Worm (Caenorhabditis elegans) whole organism, young adult: ENCODE measurements around the gene Y6D1A.1.

Source experiments
- B0019.2 ChIP-seq: fragments of 200-800 bp; sonication (Bioruptor generic); conservative IDR thresholded peaks from 2 replicates; pipeline ENCODE4 v1.3.6; 2022; ENCODE audit warnings: missing genetic modification reagents, missing genetic modification characterization, missing compliant biosample characterization
- F52B5.7 ChIP-seq: sonication (generic microtip); optimal IDR thresholded peaks from 2 replicates; lab custom pipeline; 2016; ENCODE audit warnings: mild to moderate bottlenecking, missing genetic modification characterization, missing compliant biosample characterization
- F57A8.1 ChIP-seq: fragments of 200-800 bp; sonication (Bioruptor generic); optimal IDR thresholded peaks from 2 replicates; lab custom pipeline; 2018; ENCODE audit warnings: mild to moderate bottlenecking, missing genetic modification characterization, moderate library complexity, missing compliant biosample characterization
- T07F8.4 ChIP-seq: sonication (generic microtip); optimal IDR thresholded peaks from 2 replicates; lab custom pipeline; 2016; ENCODE audit warnings: mild to moderate bottlenecking, missing genetic modification characterization, moderate library complexity, missing compliant biosample characterization
- Y53G8AR.9 ChIP-seq: fragments of 200-800 bp; sonication (Bioruptor generic); conservative IDR thresholded peaks from 2 replicates; pipeline ENCODE4 v1.3.6; 2022; ENCODE audit warnings: missing genetic modification reagents, missing genetic modification characterization, missing compliant biosample characterization
- attf-3 ChIP-seq: fragments of 200-800 bp; sonication (Bioruptor generic); conservative IDR thresholded peaks from 2 replicates; pipeline ENCODE4 v1.3.6; 2022; ENCODE audit warnings: missing genetic modification reagents, missing genetic modification characterization, missing compliant biosample characterization
- attf-6 ChIP-seq: fragments of 200-800 bp; sonication (Bioruptor generic); IDR thresholded peaks from 2 replicates; pipeline ENCODE4 v1.3.6; 2022; ENCODE audit warnings: missing genetic modification reagents, missing genetic modification characterization, missing compliant biosample characterization
- ccch-3 ChIP-seq: fragments of 200-800 bp; sonication (Bioruptor generic); optimal IDR thresholded peaks from 2 replicates; lab custom pipeline; 2018; ENCODE audit warnings: mild to moderate bottlenecking, missing genetic modification characterization, missing compliant biosample characterization
- cebp-1 ChIP-seq, 2 experiments: fragments of 200-800 bp in 1 of 2; sonication (Bioruptor generic) in 1 of 2; sonication (generic microtip) in 1 of 2; IDR thresholded peaks in 1 of 2; optimal IDR thresholded peaks in 1 of 2; 2 replicates each; pipeline versions ENCODE4 v1.3.6 to Lab custom; 2017 to 2022; ENCODE audit warnings: missing compliant biosample characterization in 2 of 2, missing genetic modification characterization in 2 of 2, mild to moderate bottlenecking in 1 of 2, missing genetic modification reagents in 1 of 2, moderate library complexity in 1 of 2
- ceh-40 ChIP-seq: fragments of 200-800 bp; sonication (Bioruptor generic); IDR thresholded peaks from 2 replicates; pipeline ENCODE4 v1.3.6; 2022; ENCODE audit warnings: missing genetic modification characterization, missing compliant biosample characterization
- ceh-79 ChIP-seq: sonication (generic microtip); optimal IDR thresholded peaks from 2 replicates; lab custom pipeline; 2017; ENCODE audit warnings: mild to moderate bottlenecking, missing genetic modification characterization, missing compliant biosample characterization
- ceh-91 ChIP-seq: fragments of 200-800 bp; sonication (Bioruptor generic); IDR thresholded peaks from 2 replicates; pipeline ENCODE4 v1.3.6; 2022; ENCODE audit warnings: missing genetic modification reagents, missing genetic modification characterization, missing compliant biosample characterization
- chd-7 ChIP-seq: sonication (generic microtip); optimal IDR thresholded peaks from 2 replicates; lab custom pipeline; 2016; ENCODE audit warnings: mild to moderate bottlenecking, missing genetic modification characterization, moderate library complexity, missing compliant biosample characterization
- ekl-4 ChIP-seq: fragments of 200-800 bp; sonication (Bioruptor generic); IDR thresholded peaks from 2 replicates; pipeline ENCODE4 v1.3.6; 2022; ENCODE audit warnings: missing genetic modification reagents, missing genetic modification characterization, missing compliant biosample characterization
- let-607 ChIP-seq, 2 experiments: fragments of 200-800 bp in 1 of 2; sonication (Bioruptor generic) in 1 of 2; sonication (generic microtip) in 1 of 2; optimal IDR thresholded peaks; 2 replicates each; lab custom pipeline; 2016 to 2018; ENCODE audit warnings: mild to moderate bottlenecking in 2 of 2, missing compliant biosample characterization in 2 of 2, missing genetic modification characterization in 2 of 2, moderate library complexity in 2 of 2, missing genotype in 1 of 2
- lin-35 ChIP-seq, 3 experiments: fragments of 150-350 bp in 2 of 3; sonication (generic microtip) in 1 of 3; optimal IDR thresholded peaks; 2 replicates each; lab custom pipeline; 2014 to 2018; ENCODE audit warnings: missing biosample characterization in 3 of 3, missing genetic modification characterization in 3 of 3, missing genetic modification reagents in 3 of 3
- lsl-1 ChIP-seq: fragments of 200-800 bp; sonication (Bioruptor generic); optimal IDR thresholded peaks from 2 replicates; lab custom pipeline; 2018; ENCODE audit warnings: mild to moderate bottlenecking, missing genetic modification characterization, moderate library complexity, missing compliant biosample characterization
- madf-6 ChIP-seq: fragments of 200-800 bp; sonication (Bioruptor generic); IDR thresholded peaks from 2 replicates; pipeline ENCODE4 v1.3.6; 2022; ENCODE audit warnings: missing genetic modification reagents, missing genetic modification characterization, missing compliant biosample characterization
- mcd-1 ChIP-seq: fragments of 200-800 bp; sonication (Bioruptor generic); IDR thresholded peaks from 2 replicates; pipeline ENCODE4 v1.3.6; 2022; ENCODE audit warnings: missing genetic modification reagents, missing genetic modification characterization, missing compliant biosample characterization
- mxl-1 ChIP-seq: sonication (generic microtip); optimal IDR thresholded peaks from 2 replicates; lab custom pipeline; 2016; ENCODE audit warnings: missing genetic modification characterization, missing compliant biosample characterization
- nfyb-1 ChIP-seq: fragments of 200-800 bp; sonication (Bioruptor generic); IDR thresholded peaks from 2 replicates; pipeline ENCODE4 v1.3.6; 2022; ENCODE audit warnings: missing genetic modification reagents, missing genetic modification characterization, missing compliant biosample characterization
- rec-8 ChIP-seq, 2 experiments: sonication (generic microtip); optimal IDR thresholded peaks; 2 replicates each; lab custom pipeline; 2016; ENCODE audit warnings: mild to moderate bottlenecking in 2 of 2, missing genetic modification characterization in 2 of 2, missing genetic modification reagents in 2 of 2, missing genotype in 2 of 2, missing biosample characterization in 1 of 2, missing compliant biosample characterization in 1 of 2, moderate library complexity in 1 of 2
- rpc-1 ChIP-seq, 2 experiments: fragments of 150-350 bp in 1 of 2; sonication (generic microtip) in 1 of 2; optimal IDR thresholded peaks; 2 replicates each; lab custom pipeline; 2014 to 2018; ENCODE audit warnings: missing biosample characterization in 1 of 2, missing genetic modification characterization in 1 of 2, missing genetic modification reagents in 1 of 2, missing genotype in 1 of 2
- sdz-38 ChIP-seq: sonication (generic microtip); optimal IDR thresholded peaks from 2 replicates; lab custom pipeline; 2016; ENCODE audit warnings: missing genotype, missing genetic modification characterization, missing compliant biosample characterization
- snpc-1.3 ChIP-seq: sonication (generic microtip); optimal IDR thresholded peaks from 2 replicates; lab custom pipeline; 2017; ENCODE audit warnings: missing genetic modification characterization, mild to moderate bottlenecking, missing compliant biosample characterization, antibody characterized with exemption, moderate library complexity, missing genotype, missing genetic modification reagents; ENCODE audit not compliant: insufficient read depth
- snpc-3.4 ChIP-seq: sonication (generic microtip); optimal IDR thresholded peaks from 2 replicates; lab custom pipeline; 2017; ENCODE audit warnings: missing genetic modification characterization, mild to moderate bottlenecking, missing compliant biosample characterization, antibody characterized with exemption, moderate library complexity, missing genotype, missing genetic modification reagents
- somi-1 ChIP-seq: fragments of 200-800 bp; sonication (Bioruptor generic); optimal IDR thresholded peaks from 2 replicates; lab custom pipeline; 2018; ENCODE audit warnings: mild to moderate bottlenecking, missing genetic modification characterization, missing compliant biosample characterization
- zim-3 ChIP-seq: sonication (generic microtip); optimal IDR thresholded peaks from 2 replicates; lab custom pipeline; 2017; ENCODE audit warnings: mild to moderate bottlenecking, missing genetic modification characterization, moderate library complexity, missing compliant biosample characterization
- ztf-18 ChIP-seq: sonication (generic microtip); optimal IDR thresholded peaks from 2 replicates; lab custom pipeline; 2016; ENCODE audit warnings: missing genotype, mild to moderate bottlenecking, missing genetic modification characterization, missing compliant biosample characterization
- ztf-28 ChIP-seq: fragments of 200-800 bp; sonication (Bioruptor generic); IDR thresholded peaks from 2 replicates; pipeline ENCODE4 v1.3.6; 2022; ENCODE audit warnings: missing genetic modification reagents, missing genetic modification characterization, missing compliant biosample characterization
- ztf-6 ChIP-seq: fragments of 200-800 bp; sonication (Bioruptor generic); IDR thresholded peaks from 2 replicates; pipeline ENCODE4 v1.3.6; 2022; ENCODE audit warnings: missing genetic modification reagents, missing genetic modification characterization, missing compliant biosample characterization

Y6D1A.1 gene

ce11 chrII:11774218-11774617, 49.2 kb downstream of the Y6D1A.1 start, which contains the start of gene F44E5.1:
Gene F44E5.1 (minus strand): TSS chrII:11774559.
- TF ChIP-seq zim-3 (tag; lab: Kevin White, UChicago) (no peak), ekl-4 (GFP tag; lab: Robert Waterston, UW) (peak; percentile 22; the same call in 1 of the 2 replicates), lsl-1 (peak; percentile 16), madf-6 (GFP tag; lab: Robert Waterston, UW) (peak; percentile 42), ztf-28 (GFP tag; lab: Robert Waterston, UW) (no peak), F57A8.1 (GFP tag; lab: Kevin White, UChicago) (no peak), let-607 (tag; optimal IDR thresholded peaks at IDR 0.05; lab: Kevin White, UChicago) (no peak), Y53G8AR.9 (GFP tag; lab: Robert Waterston, UW) (no peak), chd-7 (tag; lab: Kevin White, UChicago) (peak; percentile 68), ceh-79 (tag; lab: Kevin White, UChicago) (peak; percentile 4), somi-1 (GFP tag; lab: Kevin White, UChicago) (no peak), lin-35 (GFP tag; optimal IDR thresholded peaks at IDR 0.05; lab: Kevin White, UChicago) (no peak), nfyb-1 (peak; percentile 69), mcd-1 (GFP tag; lab: Robert Waterston, UW) (peak; percentile 35; the same call in 1 of the 2 replicates)

DNA sequence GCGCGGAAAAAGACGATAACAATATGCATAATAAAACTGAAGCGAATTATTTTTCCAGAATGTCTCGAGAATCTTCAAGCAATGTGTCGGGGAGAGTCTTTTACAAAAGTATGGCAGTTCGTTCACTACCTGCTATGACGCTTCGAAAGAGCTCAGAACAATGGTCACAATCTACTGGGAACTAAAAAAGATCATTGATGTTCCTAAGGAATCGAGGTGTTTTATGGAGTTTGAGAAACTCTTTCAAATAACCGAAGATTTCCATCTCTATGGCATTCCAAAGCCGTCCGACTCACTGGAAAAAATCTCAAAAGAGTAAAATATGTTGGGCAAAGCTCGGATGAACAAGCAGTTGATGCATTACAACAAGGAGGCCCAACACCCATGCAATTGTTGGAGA, 51.1 kb downstream of the Y6D1A.1 start, which contains the start of gene F44E5.15:
F44E5.15 (plus strand) TSS at position 301 of the 400 bp plus-strand sequence.
- TF ChIP-seq lin-35 (GFP tag; optimal IDR thresholded peaks at IDR 0.05; lab: Kevin White, UChicago) (no peak), ztf-18 (no peak), attf-3 (no peak), attf-6 (GFP tag; lab: Robert Waterston, UW) (no peak), rpc-1 (optimal IDR thresholded peaks at IDR 0.05; lab: Kevin White, UChicago) (no peak), rpc-1 (tag; optimal IDR thresholded peaks at IDR 0.05; lab: Kevin White, UChicago) (no peak), snpc-3.4 (tag; lab: Kevin White, UChicago) (no peak), cebp-1 (GFP tag; IDR thresholded peaks at IDR 0.05; lab: Robert Waterston, UW) (no peak), cebp-1 (tag; optimal IDR thresholded peaks at IDR 0.05; lab: Kevin White, UChicago) (no peak), B0019.2 (GFP tag; lab: Robert Waterston, UW) (no peak), mcd-1 (GFP tag; lab: Robert Waterston, UW) (no peak), ceh-91 (GFP tag; lab: Robert Waterston, UW) (no peak), sdz-38 (tag; lab: Kevin White, UChicago) (no peak), ccch-3 (GFP tag; lab: Kevin White, UChicago) (no peak), rec-8 (tag; optimal IDR thresholded peaks at IDR 0.05; lab: Kevin White, UChicago) (no peak), snpc-1.3 (tag; lab: Kevin White, UChicago) (no peak), ztf-6 (no peak), F52B5.7 (tag; lab: Kevin White, UChicago) (no peak), mxl-1 (tag; lab: Kevin White, UChicago) (no peak), T07F8.4 (tag; lab: Kevin White, UChicago) (no peak), ceh-40 (no peak)
